Fruit fly (Drosophila melanogaster): ENCODE results near the gene Bicra.

DNA sequence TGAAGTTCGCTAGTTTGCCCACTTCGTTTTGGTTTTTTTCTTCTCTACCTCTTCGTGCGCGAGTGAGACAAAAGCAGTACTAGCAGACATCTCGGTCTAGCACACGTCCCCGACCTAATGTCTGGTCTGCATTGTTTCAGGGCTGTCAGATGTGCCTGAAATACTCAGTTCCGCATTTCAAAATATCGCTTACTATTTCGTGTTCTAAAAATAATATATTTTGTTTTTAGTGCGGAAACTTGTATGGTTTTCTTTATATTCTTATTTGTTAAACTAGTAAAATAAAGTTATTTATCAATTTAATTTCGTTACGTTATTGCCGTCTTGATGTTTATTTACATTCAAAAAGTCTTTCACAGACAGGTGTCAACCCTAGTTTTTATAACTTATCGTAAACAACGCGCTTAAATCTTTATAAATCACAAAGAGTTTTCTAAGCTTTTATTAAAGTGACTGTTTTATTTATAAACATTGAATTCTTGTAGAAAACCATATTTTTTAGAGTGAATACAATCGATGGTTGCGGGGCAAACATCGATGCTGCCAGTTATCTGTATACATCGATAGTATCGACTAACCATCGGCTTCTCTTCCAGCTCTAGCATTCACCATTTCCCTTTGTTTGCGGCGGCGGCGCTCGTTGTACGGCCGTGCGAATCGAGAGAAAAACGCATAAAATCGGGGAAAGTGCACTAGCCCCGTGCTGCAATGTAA lies 524 bp downstream of the Bicra start:
- TF ChIP-seq CG15710 (tag; optimal IDR thresholded peaks at IDR 0.05), result peak; percentile 80
- TF ChIP-seq CG10348 (GFP tag; IDR thresholded peaks at IDR 0.05), result no peak
- no peak for TF ChIP-seq EcR (GFP tag; optimal IDR thresholded peaks at IDR 0.05)
- TF ChIP-seq CG32121 (GFP tag; IDR thresholded peaks at IDR 0.05), result no peak
- TF ChIP-seq CG34367 (tag; optimal IDR thresholded peaks at IDR 0.05), result peak; percentile 42
- TF ChIP-seq D1 (tag; optimal IDR thresholded peaks at IDR 0.05), result no peak
- peak; percentile 56 for TF ChIP-seq CG8301 (tag; optimal IDR thresholded peaks at IDR 0.05)
- no peak for TF ChIP-seq CG13204 (GFP tag; optimal IDR thresholded peaks at IDR 0.05)
